Worm (Caenorhabditis elegans): ENCODE data around the gene srg-53.

Gene srg-53

DNA sequence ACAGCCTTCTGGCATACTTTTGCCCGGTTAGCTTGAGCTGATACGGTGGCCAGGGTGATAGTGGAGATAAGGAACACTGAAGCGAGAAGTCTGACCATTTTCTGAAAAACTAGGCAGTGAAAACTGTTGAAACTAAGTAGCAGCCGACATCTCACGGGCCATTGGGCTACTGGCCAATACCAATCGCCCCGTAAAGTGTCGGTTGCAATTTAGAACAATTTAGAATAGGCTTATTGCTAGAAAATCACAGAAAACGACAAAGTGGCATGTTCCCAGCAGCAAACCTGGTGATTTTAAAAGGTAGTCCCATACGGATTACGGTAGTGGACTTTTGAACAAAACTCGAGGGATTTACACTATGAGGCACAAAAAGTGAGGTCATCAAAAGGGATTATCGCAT is 8.2 kb upstream of the srg-53 start, which contains the start of gene T02B11.4:
T02B11.4 (minus strand) TSS at position 101 of the 400 bp plus-strand sequence.
- TF ChIP-seq F44E2.7 (GFP tag; IDR thresholded peaks at IDR 0.05), result no peak
- no peak for TF ChIP-seq ctbp-1 (GFP tag; IDR thresholded peaks at IDR 0.05)
- no peak for TF ChIP-seq F37D6.2 (tag; optimal IDR thresholded peaks at IDR 0.05)

DNA sequence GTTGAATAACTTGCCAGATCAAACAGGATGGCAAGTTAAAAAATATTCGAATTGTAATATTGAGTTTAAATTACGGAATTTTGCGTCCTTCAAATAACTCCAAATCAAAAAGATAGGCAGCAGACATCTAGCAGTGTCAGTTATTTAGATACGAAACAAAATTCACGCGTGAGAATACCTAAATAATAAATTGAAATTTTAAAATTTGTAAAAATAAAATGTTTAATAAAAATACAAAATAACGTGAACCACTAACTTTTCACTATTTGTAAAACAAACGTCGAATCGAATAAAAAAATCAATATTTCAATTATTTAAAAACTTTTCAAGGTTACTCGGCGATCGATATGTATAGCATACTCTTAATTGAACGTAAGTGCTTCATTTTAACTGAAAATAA is 3.3 kb upstream of the srg-53 start, which contains the start of gene T02B11.9:
T02B11.9 (plus strand) TSS at position 301 of the 400 bp plus-strand sequence.
- TF ChIP-seq F10B5.3 (tag; optimal IDR thresholded peaks at IDR 0.05) (no peak), zag-1 (tag; optimal IDR thresholded peaks at IDR 0.05) (no peak), dmd-8 (GFP tag; IDR thresholded peaks at IDR 0.05) (no peak)

DNA sequence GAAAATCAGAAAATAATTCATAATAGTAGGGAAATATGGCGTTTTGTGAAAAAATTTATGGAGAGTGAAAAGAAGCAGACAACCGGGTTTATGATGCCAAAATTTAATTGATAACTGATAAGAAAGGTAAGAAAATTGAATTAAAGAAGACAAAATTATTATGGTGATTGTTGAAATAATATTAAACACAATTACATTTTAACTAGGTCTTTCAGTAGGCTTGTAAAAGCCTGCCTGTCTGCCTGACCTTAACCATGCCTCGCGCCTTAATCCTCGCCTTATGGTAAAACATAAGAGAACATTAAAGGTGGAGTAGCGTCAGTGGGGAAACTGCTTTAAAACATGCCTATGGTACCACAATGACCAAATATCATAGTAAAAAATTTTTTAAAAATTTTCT is 704 bp upstream of the srg-53 start, which contains the start of gene T02B11.8:
T02B11.8 (minus strand) TSS at position 101 of the 400 bp plus-strand sequence.
- no peak for TF ChIP-seq zfp-3 (GFP tag; conservative IDR thresholded peaks at IDR 0.05)
- TF ChIP-seq lsy-2 (tag; optimal IDR thresholded peaks at IDR 0.05), result no peak
- no peak for TF ChIP-seq dpl-1 (GFP tag; optimal IDR thresholded peaks at IDR 0.05)

DNA sequence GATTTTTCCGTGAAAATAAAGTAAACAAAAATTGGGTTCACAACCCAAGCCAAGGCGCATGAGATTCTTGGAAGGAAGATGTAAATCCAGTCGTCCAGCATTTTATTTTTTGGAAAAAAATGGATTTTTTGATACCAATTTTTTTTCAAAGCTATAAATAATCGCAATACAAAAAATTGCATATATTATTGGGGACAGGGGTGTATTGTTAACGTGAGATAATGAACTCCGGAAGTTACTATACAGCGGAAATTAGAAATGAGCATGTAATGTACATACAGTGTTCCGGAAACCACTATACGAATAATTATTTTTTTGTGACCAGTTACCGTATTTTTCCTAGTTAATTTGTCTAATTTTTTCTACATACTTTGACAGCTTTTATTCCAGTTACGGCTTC is 5.1 kb downstream of the srg-53 start, which contains the start of gene srj-38:
srj-38 (minus strand) TSS at position 101 of the 400 bp plus-strand sequence.
- TF ChIP-seq Y105C5A.15 (GFP tag; IDR thresholded peaks at IDR 0.05) (no peak), aha-1 (tag) (no peak), daf-16 (GFP tag; optimal IDR thresholded peaks at IDR 0.05) (no peak), daf-16 (tag; optimal IDR thresholded peaks at IDR 0.05) (no peak), zfp-2 (tag; optimal IDR thresholded peaks at IDR 0.05) (no peak), pqm-1 (tag; optimal IDR thresholded peaks at IDR 0.05) (no peak), ceh-44 (GFP tag; IDR thresholded peaks at IDR 0.05) (no peak), pha-4 (GFP tag; IDR thresholded peaks at IDR 0.05) (no peak), pha-4 (tag; optimal IDR thresholded peaks at IDR 0.05) (no peak), F26F4.8 (GFP tag; conservative IDR thresholded peaks at IDR 0.05) (no peak)

DNA sequence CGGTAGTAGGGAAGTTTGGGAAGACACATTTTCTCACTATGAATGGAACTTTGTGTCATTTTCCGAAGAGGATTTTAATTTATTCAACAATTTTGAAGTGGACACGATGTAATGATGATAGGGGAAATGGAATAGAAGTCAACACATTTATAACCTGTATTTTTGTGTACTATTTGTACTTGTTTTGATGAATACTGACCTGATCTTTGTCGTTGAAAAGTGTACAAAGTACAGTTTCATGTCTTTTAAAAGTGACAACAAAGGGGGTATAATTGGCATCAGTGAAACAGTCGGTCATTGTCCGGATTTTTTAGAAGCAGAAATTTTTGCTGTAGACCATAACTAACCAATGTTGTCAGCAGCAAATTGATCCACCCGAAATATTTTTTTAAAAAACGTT is 9.9 kb downstream of the srg-53 start, which contains the start of gene T02B11.6:
T02B11.6 (minus strand) TSS at position 101 of the 400 bp plus-strand sequence.
- TF ChIP-seq nhr-42 (GFP tag; IDR thresholded peaks at IDR 0.05), result no peak
- no peak for TF ChIP-seq sdz-12 (GFP tag; optimal IDR thresholded peaks at IDR 0.05)
- TF ChIP-seq ceh-82 (tag; optimal IDR thresholded peaks at IDR 0.05), result no peak
- TF ChIP-seq nhr-6 (tag; optimal IDR thresholded peaks at IDR 0.05), result no peak
- TF ChIP-seq dmd-8 (GFP tag; IDR thresholded peaks at IDR 0.05), result no peak
- no peak for TF ChIP-seq daf-12 (tag; optimal IDR thresholded peaks at IDR 0.05)
- TF ChIP-seq ceh-20 (GFP tag; IDR thresholded peaks at IDR 0.05), result no peak
- TF ChIP-seq unc-62 (GFP tag; optimal IDR thresholded peaks at IDR 0.05 in 1 of 2), result no peak
- TF ChIP-seq unc-62 (tag; optimal IDR thresholded peaks at IDR 0.05), result no peak
- TF ChIP-seq pqm-1 (tag; optimal IDR thresholded peaks at IDR 0.05), result no peak
- TF ChIP-seq zag-1 (tag; optimal IDR thresholded peaks at IDR 0.05), result no peak
- no peak for TF ChIP-seq nhr-48 (tag; optimal IDR thresholded peaks at IDR 0.05)
- no peak for TF ChIP-seq lin-39 (tag; optimal IDR thresholded peaks at IDR 0.05)
- no peak for TF ChIP-seq nhr-77 (tag; optimal IDR thresholded peaks at IDR 0.05)
- TF ChIP-seq snpc-1.2 (GFP tag; IDR thresholded peaks at IDR 0.05), result no peak

DNA sequence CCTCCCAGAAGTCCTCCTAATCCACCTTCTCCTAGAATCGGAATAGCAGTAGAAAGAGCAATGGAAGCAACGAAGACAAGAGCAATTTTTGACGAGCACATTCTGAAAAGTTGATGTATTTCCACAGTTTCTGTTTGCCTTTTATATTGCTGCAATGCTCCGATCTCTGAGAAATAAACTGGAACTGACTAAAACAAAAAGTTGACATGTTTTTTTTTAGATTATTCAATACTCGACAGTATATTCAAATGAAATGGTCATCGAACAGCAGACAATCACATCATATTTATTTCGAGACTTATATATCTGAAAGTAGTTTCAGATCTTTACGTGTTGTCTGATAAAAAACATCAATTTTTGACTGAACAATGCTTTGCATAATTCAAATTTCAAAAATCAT is 11.2 kb downstream of the srg-53 start, which contains the start of gene srlf-21:
srlf-21 (minus strand) TSS at position 101 of the 400 bp plus-strand sequence.
- TF ChIP-seq lin-29 (GFP tag; IDR thresholded peaks at IDR 0.05) (no peak), unc-39 (tag; optimal IDR thresholded peaks at IDR 0.05) (no peak), ama-1 (optimal IDR thresholded peaks at IDR 0.05) (no peak), ceh-28 (tag; optimal IDR thresholded peaks at IDR 0.05) (no peak), nhr-41 (GFP tag; IDR thresholded peaks at IDR 0.05) (no peak), ZK546.5 (tag; optimal IDR thresholded peaks at IDR 0.05) (no peak), rbr-2 (tag; optimal IDR thresholded peaks at IDR 0.05) (no peak), lsy-2 (tag; optimal IDR thresholded peaks at IDR 0.05) (no peak), nhr-76 (tag; optimal IDR thresholded peaks at IDR 0.05) (no peak), aha-1 (tag) (no peak)

Data from whole organism, L4 larva.